Fruit fly (Drosophila melanogaster) whole organism, pupa: Measurements from ENCODE around the gene ball.

Experiments used
- CG10348 ChIP-seq: fragments of 200-800 bp; sonication (Bioruptor generic); IDR thresholded peaks from 2 replicates; pipeline ENCODE4 v1.3.6; 2022; ENCODE audit warnings: missing biosample characterization, missing genetic modification characterization
- CG12605 ChIP-seq: fragments of 200-800 bp; sonication (Bioruptor generic); IDR thresholded peaks from 2 replicates; pipeline ENCODE4 v1.3.6; 2022; ENCODE audit warnings: missing biosample characterization, missing genetic modification characterization
- CG13204 ChIP-seq: fragments of 200-800 bp; sonication (Bioruptor generic); optimal IDR thresholded peaks from 2 replicates; lab custom pipeline; 2018; ENCODE audit warnings: missing biosample characterization, mild to moderate bottlenecking, missing genetic modification characterization, moderate library complexity
- CG14655 ChIP-seq: fragments of 200-800 bp; sonication (Bioruptor generic); optimal IDR thresholded peaks from 3 replicates; lab custom pipeline; 2017; ENCODE audit warnings: mild to moderate bottlenecking, missing biosample characterization, missing genetic modification reagents, missing genetic modification characterization
- CG15710 ChIP-seq: fragments of 200-800 bp; sonication (Bioruptor generic); optimal IDR thresholded peaks from 2 replicates; lab custom pipeline; 2018; ENCODE audit warnings: missing biosample characterization, mild to moderate bottlenecking, missing genetic modification characterization, moderate library complexity
- CG17806 ChIP-seq: fragments of 200-800 bp; sonication (Bioruptor generic); optimal IDR thresholded peaks from 2 replicates; lab custom pipeline; 2018; ENCODE audit warnings: missing biosample characterization, mild to moderate bottlenecking, missing genetic modification characterization, moderate library complexity
- CG32121 ChIP-seq: fragments of 200-800 bp; sonication (Bioruptor generic); IDR thresholded peaks from 2 replicates; pipeline ENCODE4 v1.3.6; 2022; ENCODE audit warnings: missing biosample characterization, missing genetic modification characterization
- CG34367 ChIP-seq: fragments of 200-800 bp; sonication (Bioruptor generic); optimal IDR thresholded peaks from 2 replicates; lab custom pipeline; 2018; ENCODE audit warnings: missing biosample characterization, mild to moderate bottlenecking, missing genetic modification characterization
- CG4496 ChIP-seq: fragments of 200-800 bp; sonication (Bioruptor generic); IDR thresholded peaks from 3 replicates; pipeline ENCODE4 v1.3.6; 2022; ENCODE audit warnings: missing biosample characterization, missing genetic modification characterization
- CG8159 ChIP-seq: fragments of 200-800 bp; sonication (Bioruptor generic); optimal IDR thresholded peaks from 3 replicates; lab custom pipeline; 2018; ENCODE audit warnings: missing biosample characterization, mild to moderate bottlenecking, missing genetic modification characterization, moderate library complexity
- CG8301 ChIP-seq: fragments of 200-800 bp; sonication (Bioruptor generic); optimal IDR thresholded peaks from 2 replicates; lab custom pipeline; 2018; ENCODE audit warnings: missing biosample characterization, mild to moderate bottlenecking, missing genetic modification characterization
- CG9948 ChIP-seq: fragments of 200-800 bp; sonication (Bioruptor generic); optimal IDR thresholded peaks from 2 replicates; lab custom pipeline; 2018; ENCODE audit warnings: missing biosample characterization, mild to moderate bottlenecking, missing genetic modification characterization, moderate library complexity
- D1 ChIP-seq: fragments of 200-800 bp; sonication (Bioruptor generic); optimal IDR thresholded peaks from 2 replicates; lab custom pipeline; 2018; ENCODE audit warnings: missing biosample characterization, mild to moderate bottlenecking, missing genetic modification characterization, moderate library complexity
- EcR ChIP-seq: fragments of 200-800 bp; sonication (Bioruptor generic); optimal IDR thresholded peaks from 3 replicates; lab custom pipeline; 2019; ENCODE audit warnings: missing biosample characterization, missing genetic modification characterization, mild to moderate bottlenecking, moderate library complexity, missing genetic modification reagents
- Ets98B ChIP-seq: fragments of 200-800 bp; sonication (Bioruptor generic); IDR thresholded peaks from 2 replicates; pipeline ENCODE4 v1.3.6; 2022; ENCODE audit warnings: missing biosample characterization, missing genetic modification characterization
- Pif1A ChIP-seq: fragments of 200-800 bp; sonication (Bioruptor generic); optimal IDR thresholded peaks from 3 replicates; lab custom pipeline; 2016; ENCODE audit warnings: missing biosample characterization, missing genetic modification characterization
- Pif1B ChIP-seq: fragments of 200-800 bp; sonication (Bioruptor generic); optimal IDR thresholded peaks from 3 replicates; lab custom pipeline; 2016; ENCODE audit warnings: missing biosample characterization, missing genetic modification characterization
- Snoo ChIP-seq: fragments of 200-800 bp; sonication (Bioruptor generic); optimal IDR thresholded peaks from 3 replicates; lab custom pipeline; 2017; ENCODE audit warnings: missing biosample characterization, mild to moderate bottlenecking, missing genetic modification characterization, inconsistent platforms
- fd96Ca ChIP-seq: fragments of 200-800 bp; sonication (Bioruptor generic); IDR thresholded peaks from 3 replicates; pipeline ENCODE4 v1.3.6; 2022; ENCODE audit warnings: missing biosample characterization, missing genetic modification characterization
- gl ChIP-seq: fragments of 200-800 bp; sonication (Bioruptor generic); optimal IDR thresholded peaks from 2 replicates; lab custom pipeline; 2018; ENCODE audit warnings: missing biosample characterization, mild to moderate bottlenecking, missing genetic modification characterization
- rn ChIP-seq: fragments of 200-800 bp; sonication (Bioruptor generic); IDR thresholded peaks from 2 replicates; pipeline ENCODE4 v1.3.6; 2022; ENCODE audit warnings: missing biosample characterization, missing genetic modification characterization

Gene ball

DNA sequence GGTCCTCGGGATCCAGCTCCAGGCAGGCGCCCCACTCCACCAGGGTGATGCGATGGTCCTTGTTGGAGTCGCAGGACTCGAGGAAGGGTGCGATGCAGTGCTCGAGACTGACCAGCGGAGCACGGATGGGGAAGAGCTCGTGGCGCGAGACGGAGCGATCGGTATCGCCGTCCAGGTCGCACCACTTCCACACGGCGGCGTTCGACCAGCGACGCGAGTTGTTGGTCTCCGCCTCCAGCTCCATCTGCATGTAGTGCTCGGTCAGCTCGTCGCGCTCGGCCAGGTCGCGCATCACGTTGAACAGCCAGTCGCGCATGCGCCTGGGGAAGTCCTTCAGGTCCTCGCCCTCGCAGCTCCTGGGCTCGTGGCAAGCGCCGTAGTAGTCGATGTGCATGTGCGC, 2.8 kb upstream of the ball start:
- no peak for TF ChIP-seq gl (tag; lab: Kevin White, UChicago)

DNA sequence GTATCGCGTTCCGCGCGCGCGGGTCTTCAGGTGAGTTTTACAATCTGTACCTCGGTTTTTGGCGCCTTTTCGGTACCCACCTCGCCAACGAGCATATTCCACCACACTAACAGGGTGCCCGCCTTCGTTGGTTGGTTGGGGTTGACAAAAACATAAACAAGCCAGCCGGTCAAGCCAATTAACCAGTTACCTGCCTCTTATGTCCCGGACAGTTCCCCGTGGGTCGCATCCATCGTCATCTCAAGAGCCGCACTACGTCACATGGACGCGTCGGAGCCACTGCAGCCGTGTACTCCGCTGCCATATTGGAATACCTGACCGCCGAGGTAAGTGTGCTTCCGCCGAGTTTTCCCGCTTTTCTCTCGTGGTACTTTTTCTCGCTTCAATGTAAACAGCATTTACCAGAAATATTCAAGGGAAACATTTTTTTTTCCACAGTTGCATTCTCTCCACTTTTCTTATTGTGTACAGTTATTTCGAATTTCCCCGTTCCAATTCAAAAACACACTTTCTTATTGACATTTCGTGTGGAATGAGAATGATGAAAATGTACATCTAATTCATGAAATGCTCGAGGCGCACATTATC, 944 bp upstream of the ball start:
- TF ChIP-seq CG8159 (tag; lab: Kevin White, UChicago): no peak
- no peak for TF ChIP-seq CG9948 (tag; lab: Kevin White, UChicago)
- TF ChIP-seq CG32121 (GFP tag; lab: Robert Waterston, UW): 0 out of 2 replicates have a peak, but pooled peaks have one; percentile 31
- no peak for TF ChIP-seq Snoo (tag; lab: Kevin White, UChicago)
- TF ChIP-seq Ets98B (GFP tag; lab: Robert Waterston, UW): peak; percentile 45; the same call in 1 of the 2 replicates
- no peak for TF ChIP-seq EcR
- no peak for TF ChIP-seq Pif1A (GFP tag; lab: Kevin White, UChicago)
- TF ChIP-seq CG12605: peak; percentile 47; the same call in 1 of the 2 replicates
- no peak for TF ChIP-seq rn (GFP tag; lab: Robert Waterston, UW)
- no peak for TF ChIP-seq Pif1B (GFP tag; lab: Kevin White, UChicago)
- TF ChIP-seq CG10348 (GFP tag; lab: Robert Waterston, UW): no peak
- TF ChIP-seq fd96Ca: peak; percentile 35; the same call in 1 of the 3 replicates
- no peak for TF ChIP-seq CG15710 (tag; lab: Kevin White, UChicago)
- no peak for TF ChIP-seq CG13204 (GFP tag; lab: Kevin White, UChicago)
- TF ChIP-seq gl (tag; lab: Kevin White, UChicago): no peak
- TF ChIP-seq CG34367 (tag; lab: Kevin White, UChicago): no peak
- no peak for TF ChIP-seq CG8301 (tag; lab: Kevin White, UChicago)
- TF ChIP-seq CG4496: 0 out of 3 replicates have a peak, but pooled peaks have one; percentile 15
- no peak for TF ChIP-seq CG17806 (tag; lab: Kevin White, UChicago)
- no peak for TF ChIP-seq CG14655 (GFP tag; lab: Kevin White, UChicago)
- TF ChIP-seq D1 (tag; lab: Kevin White, UChicago): no peak

DNA sequence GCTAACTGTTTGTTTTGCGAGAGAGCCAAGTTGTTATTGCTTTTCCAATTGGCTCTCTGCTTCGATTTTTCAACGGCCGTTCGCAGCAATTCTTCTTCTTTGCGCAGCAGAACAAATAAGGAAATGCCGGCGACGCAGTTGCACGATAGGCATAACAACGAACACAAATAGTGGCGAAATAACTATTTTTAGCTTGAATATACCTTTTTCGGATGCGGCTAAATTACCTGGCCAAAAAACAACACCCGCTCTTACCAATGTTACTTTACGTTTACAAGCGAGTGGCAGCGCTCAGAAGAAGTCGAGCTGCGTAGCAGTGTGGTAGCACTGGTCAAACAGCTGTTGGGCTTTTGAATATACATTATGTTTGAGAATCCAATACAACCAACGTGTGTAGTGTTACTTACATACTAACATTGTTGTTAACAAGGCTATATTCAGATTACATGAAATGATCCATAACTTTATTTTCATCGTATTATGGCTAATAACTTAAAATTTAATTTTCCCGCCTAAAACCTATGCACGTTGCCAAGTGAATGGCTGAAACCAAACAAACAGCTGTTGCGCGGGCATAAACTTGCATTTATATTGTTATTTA, 3.7 kb downstream of the ball start, which contains the start of the genes Lerp and IntS12:
Gene Lerp, minus strand, starts transcription at position 283 of the 601 bp plus-strand sequence.
Gene IntS12, plus strand, starts transcription at position 529 of the 601 bp plus-strand sequence.
- no peak for TF ChIP-seq CG14655 (GFP tag; lab: Kevin White, UChicago)
- no peak for TF ChIP-seq CG10348 (GFP tag; lab: Robert Waterston, UW)
- TF ChIP-seq D1 (tag; lab: Kevin White, UChicago): no peak
- TF ChIP-seq fd96Ca: no peak
- no peak for TF ChIP-seq CG8301 (tag; lab: Kevin White, UChicago)
- TF ChIP-seq Pif1B (GFP tag; lab: Kevin White, UChicago): no peak
- no peak for TF ChIP-seq Ets98B (GFP tag; lab: Robert Waterston, UW)
- TF ChIP-seq gl (tag; lab: Kevin White, UChicago): no peak
- TF ChIP-seq CG9948 (tag; lab: Kevin White, UChicago): no peak
- no peak for TF ChIP-seq EcR
- no peak for TF ChIP-seq rn (GFP tag; lab: Robert Waterston, UW)
- no peak for TF ChIP-seq CG17806 (tag; lab: Kevin White, UChicago)
- TF ChIP-seq CG12605: no peak
- TF ChIP-seq CG13204 (GFP tag; lab: Kevin White, UChicago): no peak
- TF ChIP-seq CG32121 (GFP tag; lab: Robert Waterston, UW): no peak

DNA sequence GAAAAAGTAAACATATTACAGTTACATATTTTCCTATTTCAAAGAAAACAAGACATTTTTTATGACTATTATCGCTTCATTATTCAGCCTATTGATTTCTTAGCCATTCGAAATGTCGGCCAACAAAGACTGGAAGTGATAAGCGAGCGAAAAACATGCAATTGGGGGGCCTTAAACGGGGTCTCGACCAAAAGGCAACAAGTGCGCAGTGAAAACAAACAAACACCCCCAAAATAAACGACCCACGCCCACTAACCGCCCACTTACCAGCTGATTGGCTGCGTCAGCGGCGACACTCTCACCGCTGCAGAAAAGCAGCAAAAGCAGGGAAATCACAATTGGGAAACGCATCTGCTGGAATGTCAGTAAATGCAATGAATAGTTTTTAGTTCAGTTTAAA, 4.4 kb downstream of the ball start:
- TF ChIP-seq CG14655 (GFP tag; lab: Kevin White, UChicago) (no peak), CG32121 (GFP tag; lab: Robert Waterston, UW) (no peak), rn (GFP tag; lab: Robert Waterston, UW) (no peak), CG34367 (tag; lab: Kevin White, UChicago) (no peak), CG8301 (tag; lab: Kevin White, UChicago) (no peak), EcR (no peak), CG12605 (no peak), CG9948 (tag; lab: Kevin White, UChicago) (no peak), CG13204 (GFP tag; lab: Kevin White, UChicago) (no peak), CG4496 (no peak), CG8159 (tag; lab: Kevin White, UChicago) (no peak), Snoo (tag; lab: Kevin White, UChicago) (no peak), Pif1B (GFP tag; lab: Kevin White, UChicago) (no peak), Pif1A (GFP tag; lab: Kevin White, UChicago) (no peak), CG10348 (GFP tag; lab: Robert Waterston, UW) (no peak), D1 (tag; lab: Kevin White, UChicago) (no peak), CG15710 (tag; lab: Kevin White, UChicago) (no peak), fd96Ca (no peak), CG17806 (tag; lab: Kevin White, UChicago) (no peak), gl (tag; lab: Kevin White, UChicago) (no peak)

DNA sequence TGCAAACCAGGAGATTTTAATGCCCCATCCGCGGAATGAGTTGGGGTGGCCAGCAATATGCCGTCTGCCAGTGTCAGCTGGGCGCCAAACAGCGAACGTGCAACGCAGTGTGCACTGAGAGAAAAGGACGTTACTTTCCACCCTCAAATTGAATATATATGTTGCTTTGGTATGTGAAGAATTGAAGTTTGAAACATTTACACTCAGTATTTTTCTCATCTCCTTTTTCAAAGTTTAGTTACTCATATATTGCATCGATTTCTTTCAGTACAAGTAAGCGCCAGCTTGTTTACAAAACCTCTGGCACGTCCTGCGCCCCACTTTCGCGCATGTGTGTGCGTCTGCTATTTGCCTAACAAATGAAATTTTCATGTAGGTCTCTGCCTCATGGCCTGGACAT, 7.4 kb downstream of the ball start:
- TF ChIP-seq CG34367 (tag; lab: Kevin White, UChicago) (peak; percentile 34), gl (tag; lab: Kevin White, UChicago) (no peak), CG8159 (tag; lab: Kevin White, UChicago) (peak; percentile 43), CG9948 (tag; lab: Kevin White, UChicago) (peak; percentile 31), D1 (tag; lab: Kevin White, UChicago) (no peak), fd96Ca (peak; percentile 74; the same call in 1 of the 3 replicates), Pif1B (GFP tag; lab: Kevin White, UChicago) (no peak), CG13204 (GFP tag; lab: Kevin White, UChicago) (peak; percentile 38), Snoo (tag; lab: Kevin White, UChicago) (peak; percentile 81), CG14655 (GFP tag; lab: Kevin White, UChicago) (no peak), CG32121 (GFP tag; lab: Robert Waterston, UW) (peak; percentile 75), CG10348 (GFP tag; lab: Robert Waterston, UW) (no peak), CG17806 (tag; lab: Kevin White, UChicago) (peak; percentile 22), Pif1A (GFP tag; lab: Kevin White, UChicago) (peak; percentile 51), rn (GFP tag; lab: Robert Waterston, UW) (peak; percentile 13; the same call in 1 of the 2 replicates), Ets98B (GFP tag; lab: Robert Waterston, UW) (peak; percentile 76), CG15710 (tag; lab: Kevin White, UChicago) (peak; percentile 45), CG4496 (peak; percentile 88), CG12605 (peak; percentile 59), CG8301 (tag; lab: Kevin White, UChicago) (peak; percentile 15), EcR (no peak)
